Fruit fly (Drosophila melanogaster) S2 (cell line): ENCODE measurements around the gene CG33985.

Source experiments
- CG8478 ChIP-seq: fragments of >200 bp; optimal IDR thresholded peaks from 2 replicates; lab custom pipeline; 2018
- CTCF ChIP-seq, 2 experiments: fragments of >200 bp; optimal IDR thresholded peaks; 2 replicates each; lab custom pipeline; 2018

DNA sequence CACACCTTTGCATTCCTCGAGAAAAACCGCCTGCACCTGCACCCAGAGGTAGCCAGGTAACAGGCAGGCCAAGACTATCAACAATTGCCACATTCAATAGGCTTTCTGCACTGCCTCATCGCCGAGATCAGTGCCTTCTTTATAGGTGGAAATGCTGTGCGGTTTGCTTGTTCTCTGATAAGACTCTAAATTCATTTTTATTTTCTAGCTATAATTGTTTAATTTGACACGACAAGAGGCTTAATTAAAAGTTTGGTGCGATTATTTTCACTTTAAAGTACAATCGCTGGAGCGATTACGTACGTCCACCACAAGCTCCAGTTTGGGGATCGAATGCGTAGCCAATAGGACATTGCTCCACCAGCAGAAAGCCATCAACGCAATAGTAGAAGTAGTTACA lies 804 bp upstream of the CG33985 start, which contains the start of gene CG42729:
- TF ChIP-seq CG8478 (no peak), CTCF (optimal IDR thresholded peaks at IDR 0.05; lab: Kevin White, UChicago) (no peak)
